Fruit fly (Drosophila melanogaster) whole organism, prepupa: ENCODE measurements around the gene Mpp6.

ENCODE experiments used
- CG10631 ChIP-seq: fragments of 200-800 bp; sonication (Bioruptor generic); optimal IDR thresholded peaks from 2 replicates; lab custom pipeline; 2016; ENCODE audit warnings: missing biosample characterization, missing genetic modification characterization
- CG11762 ChIP-seq: fragments of 200-800 bp; sonication (Bioruptor generic); optimal IDR thresholded peaks from 3 replicates; lab custom pipeline; 2016; ENCODE audit warnings: missing biosample characterization, missing genetic modification characterization; ENCODE audit not compliant: insufficient read depth
- CG15336 ChIP-seq: fragments of 200-800 bp; sonication (Bioruptor generic); IDR thresholded peaks from 2 replicates; pipeline ENCODE4 v1.3.6; 2022; ENCODE audit warnings: missing biosample characterization, missing genetic modification characterization
- CG1621 ChIP-seq: fragments of 200-800 bp; sonication (Bioruptor generic); optimal IDR thresholded peaks from 3 replicates; lab custom pipeline; 2018; ENCODE audit warnings: missing biosample characterization, mild to moderate bottlenecking, missing genetic modification characterization
- CG16779 ChIP-seq: fragments of 200-800 bp; sonication (Bioruptor generic); optimal IDR thresholded peaks from 3 replicates; lab custom pipeline; 2017; ENCODE audit warnings: missing biosample characterization, mild to moderate bottlenecking, missing genetic modification characterization
- CG3032 ChIP-seq: fragments of 200-800 bp; optimal IDR thresholded peaks from 2 replicates; lab custom pipeline; 2019; ENCODE audit warnings: missing biosample characterization, mild to moderate bottlenecking, missing genetic modification characterization, moderate library complexity
- CG31627 ChIP-seq: fragments of 200-800 bp; sonication (Bioruptor generic); optimal IDR thresholded peaks from 3 replicates; lab custom pipeline; 2016; ENCODE audit warnings: missing biosample characterization, missing genetic modification characterization
- CG32006 ChIP-seq: fragments of 200-800 bp; sonication (Bioruptor generic); optimal IDR thresholded peaks from 3 replicates; lab custom pipeline; 2017; ENCODE audit warnings: missing biosample characterization, mild to moderate bottlenecking, missing genetic modification characterization
- CG34406 ChIP-seq: fragments of 200-800 bp; sonication (Bioruptor generic); optimal IDR thresholded peaks from 3 replicates; lab custom pipeline; 2016; ENCODE audit warnings: missing biosample characterization, missing genetic modification characterization
- CG3919 ChIP-seq: fragments of 200-800 bp; sonication (Bioruptor generic); optimal IDR thresholded peaks from 3 replicates; lab custom pipeline; 2016; ENCODE audit warnings: missing biosample characterization, missing genetic modification characterization
- CG4318 ChIP-seq: fragments of 200-800 bp; sonication (Bioruptor generic); optimal IDR thresholded peaks from 3 replicates; lab custom pipeline; 2017; ENCODE audit warnings: missing biosample characterization, mild to moderate bottlenecking, missing genetic modification characterization
- CG6163 ChIP-seq: fragments of 200-800 bp; sonication (Bioruptor generic); IDR thresholded peaks from 3 replicates; pipeline ENCODE4 v1.3.6; 2022; ENCODE audit warnings: missing biosample characterization, missing genetic modification characterization
- CG6276 ChIP-seq: fragments of 200-800 bp; sonication (Bioruptor generic); optimal IDR thresholded peaks from 2 replicates; lab custom pipeline; 2017; ENCODE audit warnings: missing biosample characterization, mild to moderate bottlenecking, missing genetic modification characterization
- CG6808 ChIP-seq: fragments of 200-800 bp; sonication (Bioruptor generic); optimal IDR thresholded peaks from 3 replicates; lab custom pipeline; 2017; ENCODE audit warnings: missing biosample characterization, missing genetic modification characterization, mild to moderate bottlenecking, moderate library complexity, missing genetic modification reagents
- CG6854 ChIP-seq: fragments of 200-800 bp; sonication (Bioruptor generic); optimal IDR thresholded peaks from 2 replicates; lab custom pipeline; 2017; ENCODE audit warnings: missing biosample characterization, mild to moderate bottlenecking, missing genetic modification characterization
- CG7368 ChIP-seq: fragments of 200-800 bp; sonication (Bioruptor generic); optimal IDR thresholded peaks from 3 replicates; lab custom pipeline; 2016; ENCODE audit warnings: missing biosample characterization, missing genetic modification characterization
- CG8119 ChIP-seq: fragments of 200-800 bp; sonication (Bioruptor generic); IDR thresholded peaks from 3 replicates; pipeline ENCODE4 v1.3.6; 2022; ENCODE audit warnings: missing biosample characterization, missing genetic modification characterization
- CG8319 ChIP-seq: fragments of 200-800 bp; sonication (Bioruptor generic); optimal IDR thresholded peaks from 3 replicates; lab custom pipeline; 2016; ENCODE audit warnings: missing biosample characterization, missing genetic modification characterization
- CG8632 ChIP-seq: fragments of 200-800 bp; sonication (Bioruptor generic); optimal IDR thresholded peaks from 3 replicates; lab custom pipeline; 2016; ENCODE audit warnings: missing biosample characterization, missing genetic modification characterization
- Eip78C ChIP-seq: fragments of 200-800 bp; sonication (Bioruptor generic); peaks from one replicate; lab custom pipeline; 2016; ENCODE audit warnings: missing biosample characterization, missing genetic modification characterization
- Eip93F ChIP-seq: fragments of 200-800 bp; sonication (Bioruptor generic); optimal IDR thresholded peaks from 2 replicates; lab custom pipeline; 2016; ENCODE audit warnings: missing biosample characterization, mild to moderate bottlenecking, missing genetic modification characterization
- Ets21C ChIP-seq: fragments of 200-800 bp; sonication (Bioruptor generic); optimal IDR thresholded peaks from 3 replicates; lab custom pipeline; 2016; ENCODE audit warnings: missing biosample characterization, missing genetic modification characterization
- Ets96B ChIP-seq: fragments of 200-800 bp; optimal IDR thresholded peaks from 2 replicates; lab custom pipeline; 2019; ENCODE audit warnings: missing biosample characterization, mild to moderate bottlenecking, missing genetic modification characterization, moderate library complexity
- Gug ChIP-seq: fragments of 200-800 bp; sonication (Bioruptor generic); IDR thresholded peaks from 2 replicates; pipeline ENCODE4 v1.3.6; 2022; ENCODE audit warnings: missing biosample characterization, missing genetic modification characterization
- Hr39 ChIP-seq: fragments of 200-800 bp; sonication (Bioruptor generic); optimal IDR thresholded peaks from 2 replicates; lab custom pipeline; 2016; ENCODE audit warnings: missing biosample characterization, missing genetic modification characterization
- Hr4 ChIP-seq: fragments of 200-800 bp; sonication (Bioruptor generic); optimal IDR thresholded peaks from 3 replicates; lab custom pipeline; 2016; ENCODE audit warnings: missing biosample characterization, missing genetic modification characterization
- Lpt ChIP-seq: fragments of 200-800 bp; sonication (Bioruptor generic); optimal IDR thresholded peaks from 3 replicates; lab custom pipeline; 2016; ENCODE audit warnings: missing biosample characterization, missing genetic modification characterization
- Met ChIP-seq: fragments of 200-800 bp; sonication (Bioruptor generic); optimal IDR thresholded peaks from 3 replicates; lab custom pipeline; 2016; ENCODE audit warnings: missing biosample characterization, missing genetic modification characterization
- OdsH ChIP-seq: fragments of 200-800 bp; sonication (Bioruptor generic); optimal IDR thresholded peaks from 3 replicates; lab custom pipeline; 2016; ENCODE audit warnings: missing biosample characterization, missing genetic modification characterization
- Smox ChIP-seq: fragments of 200-800 bp; sonication (Bioruptor generic); optimal IDR thresholded peaks from 3 replicates; lab custom pipeline; 2016; ENCODE audit warnings: missing biosample characterization, missing genetic modification characterization
- Sox102F ChIP-seq: fragments of 200-800 bp; sonication (Bioruptor generic); optimal IDR thresholded peaks from 2 replicates; lab custom pipeline; 2016; ENCODE audit warnings: missing biosample characterization, mild to moderate bottlenecking, missing genetic modification characterization
- Sox14 ChIP-seq: fragments of 200-800 bp; sonication (Bioruptor generic); optimal IDR thresholded peaks from 3 replicates; lab custom pipeline; 2016; ENCODE audit warnings: missing biosample characterization, missing genetic modification characterization
- Sox15 ChIP-seq: fragments of 200-800 bp; sonication (Bioruptor generic); optimal IDR thresholded peaks from 3 replicates; lab custom pipeline; 2016; ENCODE audit warnings: missing biosample characterization, missing genetic modification characterization
- achi ChIP-seq: fragments of 200-800 bp; sonication (Bioruptor generic); optimal IDR thresholded peaks from 3 replicates; lab custom pipeline; 2016; ENCODE audit warnings: missing biosample characterization, missing genetic modification characterization
- acj6 ChIP-seq: fragments of 200-800 bp; sonication (Bioruptor generic); optimal IDR thresholded peaks from 3 replicates; lab custom pipeline; 2016; ENCODE audit warnings: missing biosample characterization, missing genetic modification characterization
- dac ChIP-seq: fragments of 200-800 bp; sonication (Bioruptor generic); optimal IDR thresholded peaks from 2 replicates; lab custom pipeline; 2017; ENCODE audit warnings: missing biosample characterization, mild to moderate bottlenecking, missing genetic modification characterization
- dsx ChIP-seq: fragments of 200-800 bp; optimal IDR thresholded peaks from 3 replicates; lab custom pipeline; 2019; ENCODE audit warnings: missing biosample characterization, mild to moderate bottlenecking, missing genetic modification characterization, moderate library complexity; ENCODE audit not compliant: poor library complexity, severe bottlenecking
- fd59A ChIP-seq: fragments of 200-800 bp; sonication (Bioruptor generic); optimal IDR thresholded peaks from 2 replicates; lab custom pipeline; 2017; ENCODE audit warnings: missing biosample characterization, mild to moderate bottlenecking, missing genetic modification characterization, missing genetic modification reagents
- fd85E ChIP-seq: fragments of 200-800 bp; sonication (Bioruptor generic); optimal IDR thresholded peaks from 3 replicates; lab custom pipeline; 2016; ENCODE audit warnings: missing biosample characterization, missing genetic modification characterization
- lz ChIP-seq: fragments of 200-800 bp; sonication (Bioruptor generic); optimal IDR thresholded peaks from 3 replicates; lab custom pipeline; 2016; ENCODE audit warnings: missing biosample characterization, missing genetic modification characterization
- salr ChIP-seq, 2 experiments: fragments of 200-800 bp; sonication (Bioruptor generic); optimal IDR thresholded peaks; 3 replicates each; lab custom pipeline; 2016 to 2018; ENCODE audit warnings: missing biosample characterization in 2 of 2, missing genetic modification characterization in 2 of 2, mild to moderate bottlenecking in 1 of 2
- spab ChIP-seq: fragments of 200-800 bp; sonication (Bioruptor generic); optimal IDR thresholded peaks from 2 replicates; lab custom pipeline; 2017; ENCODE audit warnings: missing biosample characterization, mild to moderate bottlenecking, missing genetic modification characterization, missing genetic modification reagents
- ss ChIP-seq, 2 experiments: fragments of 200-800 bp; sonication (Bioruptor generic); optimal IDR thresholded peaks; 2 replicates in 1 of 2; 3 replicates in 1 of 2; lab custom pipeline; 2017 to 2018; ENCODE audit warnings: mild to moderate bottlenecking in 2 of 2, missing biosample characterization in 2 of 2, missing genetic modification characterization in 2 of 2, moderate library complexity in 1 of 2
- svp ChIP-seq: fragments of 200-800 bp; sonication (Bioruptor generic); peaks from one replicate; lab custom pipeline; 2016; ENCODE audit warnings: missing biosample characterization, missing genetic modification characterization
- topi ChIP-seq: fragments of 200-800 bp; sonication (Bioruptor generic); optimal IDR thresholded peaks from 3 replicates; lab custom pipeline; 2016; ENCODE audit warnings: missing biosample characterization, missing genetic modification characterization
- vri ChIP-seq: fragments of 200-800 bp; sonication (Bioruptor generic); optimal IDR thresholded peaks from 3 replicates; lab custom pipeline; 2016; ENCODE audit warnings: missing biosample characterization, mild to moderate bottlenecking, missing genetic modification characterization

Gene Mpp6

DNA sequence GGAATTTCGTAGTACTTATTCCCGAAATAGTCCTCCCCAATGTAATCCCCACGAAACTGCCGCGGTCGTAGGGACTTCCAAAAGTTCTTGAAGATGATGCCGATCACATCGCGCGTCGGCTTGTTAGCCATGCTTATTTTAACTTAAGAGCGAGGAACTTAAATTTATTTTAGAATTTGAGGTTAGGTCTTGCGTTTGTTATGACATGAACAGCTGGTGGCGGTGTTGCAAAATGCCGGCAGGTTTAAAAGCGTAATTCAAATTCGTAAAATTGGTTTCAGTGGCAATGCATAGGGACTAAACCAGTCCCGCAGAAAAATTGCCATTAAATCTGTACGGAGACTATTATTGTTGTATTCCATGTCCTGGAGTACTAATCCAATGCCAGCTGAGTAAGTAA lies 10.3 kb downstream of the Mpp6 start (continued):
- no peak for TF ChIP-seq salr (GFP tag; optimal IDR thresholded peaks at IDR 0.05; lab: Kevin White, UChicago)
- TF ChIP-seq ss (GFP tag; optimal IDR thresholded peaks at IDR 0.05; lab: Kevin White, UChicago) = no peak
- no peak for TF ChIP-seq Hr4 (GFP tag; lab: Kevin White, UChicago)
- TF ChIP-seq Eip78C (GFP tag; lab: Kevin White, UChicago) = no peak
- TF ChIP-seq Smox (GFP tag; lab: Kevin White, UChicago) = no peak
- no peak for TF ChIP-seq CG8319 (GFP tag; lab: Kevin White, UChicago)
- no peak for TF ChIP-seq dsx (GFP tag; lab: Kevin White, UChicago)
- TF ChIP-seq CG32006 = no peak
- no peak for TF ChIP-seq Gug
- no peak for TF ChIP-seq Sox15 (GFP tag; lab: Kevin White, UChicago)
- TF ChIP-seq, all 60 proteins: peak for 6

DNA sequence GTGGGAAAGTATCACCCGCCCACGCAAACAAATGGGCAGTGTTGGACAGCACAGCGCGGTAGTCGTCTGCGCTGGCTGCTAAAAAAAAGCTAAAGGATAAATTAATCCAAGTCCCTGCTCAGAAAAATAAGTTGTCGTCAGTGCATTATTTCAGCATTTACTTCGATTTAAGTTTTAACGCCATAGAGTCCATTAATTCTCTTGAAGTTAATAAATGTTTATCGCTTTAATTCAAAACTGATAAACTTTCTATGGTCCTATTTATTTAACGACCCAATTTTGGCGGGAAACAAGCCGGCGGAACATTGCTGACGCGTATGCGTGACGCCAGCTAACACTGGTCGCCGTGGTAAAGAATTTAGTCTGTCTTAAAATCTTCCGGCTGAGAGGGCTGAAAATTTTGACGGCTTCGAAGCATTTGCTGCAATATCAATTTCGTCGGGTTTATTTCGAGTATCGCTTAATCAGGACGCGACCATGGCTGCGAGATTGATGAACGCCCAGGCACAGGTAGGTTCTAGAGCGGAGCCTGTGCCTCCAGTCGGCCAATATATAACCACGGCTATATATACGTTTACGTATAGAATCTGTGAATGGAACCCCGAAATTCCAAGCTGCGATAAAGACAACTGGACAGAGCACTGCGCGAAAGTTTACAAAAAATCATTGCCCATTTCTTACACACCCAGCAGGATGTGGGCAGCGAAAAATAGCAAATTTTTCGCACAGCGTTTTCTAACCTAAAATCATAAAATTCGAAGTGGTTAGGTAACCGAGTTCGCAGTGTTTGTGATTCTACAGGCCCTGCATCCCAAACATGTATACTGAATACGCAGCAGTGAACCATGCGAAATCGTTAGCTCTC lies 12.4 kb downstream of the Mpp6 start, which contains the start of the genes mAcon1, CG43345 and CG43346:
mAcon1 (plus strand) TSS at position 276 of the 865 bp plus-strand sequence.
CG43345 (minus strand) TSS at position 287 of the 865 bp plus-strand sequence.
CG43346 (minus strand) TSS at position 287 of the 865 bp plus-strand sequence.
- TF ChIP-seq vri (GFP tag; lab: Kevin White, UChicago) (peak; percentile 80), Sox14 (GFP tag; lab: Kevin White, UChicago) (peak; percentile 83), Sox102F (GFP tag; lab: Kevin White, UChicago) (no peak), CG6163 (GFP tag; lab: Robert Waterston, UW) (peak; percentile 45; the same call in 1 of the 3 replicates), Lpt (GFP tag; lab: Kevin White, UChicago) (peak; percentile 56), Hr39 (GFP tag; lab: Kevin White, UChicago) (peak; percentile 83), CG10631 (GFP tag; lab: Kevin White, UChicago) (peak; percentile 80), CG4318 (GFP tag; lab: Kevin White, UChicago) (no peak), salr (GFP tag; optimal IDR thresholded peaks at IDR 0.05; lab: Kevin White, UChicago) (peak; percentile 57 to 66), CG8119 (GFP tag; lab: Robert Waterston, UW) (peak; percentile 65; the same call in 2 of the 3 replicates), acj6 (peak; percentile 82), Hr4 (GFP tag; lab: Kevin White, UChicago) (no peak), CG8319 (GFP tag; lab: Kevin White, UChicago) (peak; percentile 76), CG6808 (GFP tag; lab: Kevin White, UChicago) (no peak), Met (GFP tag; lab: Kevin White, UChicago) (no peak), fd59A (GFP tag; lab: Kevin White, UChicago) (peak; percentile 70), CG11762 (GFP tag; lab: Kevin White, UChicago) (peak; percentile 69), Ets96B (tag; lab: Kevin White, UChicago) (peak; percentile 66), dac (peak; percentile 43), lz (GFP tag; lab: Kevin White, UChicago) (peak; percentile 90), spab (GFP tag; lab: Kevin White, UChicago) (no peak), CG16779 (tag; lab: Kevin White, UChicago) (no peak), fd85E (GFP tag; lab: Kevin White, UChicago) (peak; percentile 47), svp (no peak), CG7368 (no peak), Smox (GFP tag; lab: Kevin White, UChicago) (no peak), ss (GFP tag; optimal IDR thresholded peaks at IDR 0.05; lab: Kevin White, UChicago) (peak in 1 of 2 experiments; percentile 79), CG15336 (GFP tag; lab: Robert Waterston, UW) (peak; percentile 35; the same call in 1 of the 2 replicates), Eip93F (no peak), achi (GFP tag; lab: Kevin White, UChicago) (no peak), Gug (peak; percentile 73), Ets21C (GFP tag; lab: Kevin White, UChicago) (no peak), CG6854 (GFP tag; lab: Kevin White, UChicago) (peak; percentile 60), Sox15 (GFP tag; lab: Kevin White, UChicago) (peak; percentile 80), CG31627 (GFP tag; lab: Kevin White, UChicago) (peak; percentile 94), CG8632 (GFP tag; lab: Kevin White, UChicago) (peak; percentile 66), CG34406 (GFP tag; lab: Kevin White, UChicago) (peak; percentile 72), OdsH (GFP tag; lab: Kevin White, UChicago) (peak; percentile 84), CG6276 (GFP tag; lab: Kevin White, UChicago) (no peak), CG1621 (peak; percentile 64), Eip78C (GFP tag; lab: Kevin White, UChicago) (peak; percentile 93), topi (GFP tag; lab: Kevin White, UChicago) (peak; percentile 87), CG3919 (GFP tag; lab: Kevin White, UChicago) (no peak), CG3032 (tag; lab: Kevin White, UChicago) (peak; percentile 68)
